Fruit fly (Drosophila melanogaster): ENCODE data around the gene CG3847.

DNA sequence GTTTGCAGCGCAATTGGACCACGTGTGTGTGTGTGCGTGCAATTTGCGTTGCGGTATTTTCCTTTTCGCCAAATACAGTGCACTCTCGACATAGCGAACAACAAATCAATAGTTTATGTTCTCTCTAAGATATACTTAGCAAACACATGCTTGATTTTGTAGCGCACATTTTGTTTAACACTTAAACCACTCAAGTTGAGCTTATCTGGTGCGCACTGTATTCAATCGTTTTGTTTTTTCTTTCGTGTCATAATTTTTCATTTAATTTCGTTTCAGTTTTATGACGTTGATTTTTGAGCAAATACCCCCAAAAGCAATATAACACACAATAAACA, 19.4 kb downstream of the CG3847 start:
- no peak for TF ChIP-seq CTCF (optimal IDR thresholded peaks at IDR 0.05)
- no peak for TF ChIP-seq CG8478 (optimal IDR thresholded peaks at IDR 0.05)

All from S2 (cell line).